Fruit fly (Drosophila melanogaster): ENCODE measurements around the gene yata.

DNA sequence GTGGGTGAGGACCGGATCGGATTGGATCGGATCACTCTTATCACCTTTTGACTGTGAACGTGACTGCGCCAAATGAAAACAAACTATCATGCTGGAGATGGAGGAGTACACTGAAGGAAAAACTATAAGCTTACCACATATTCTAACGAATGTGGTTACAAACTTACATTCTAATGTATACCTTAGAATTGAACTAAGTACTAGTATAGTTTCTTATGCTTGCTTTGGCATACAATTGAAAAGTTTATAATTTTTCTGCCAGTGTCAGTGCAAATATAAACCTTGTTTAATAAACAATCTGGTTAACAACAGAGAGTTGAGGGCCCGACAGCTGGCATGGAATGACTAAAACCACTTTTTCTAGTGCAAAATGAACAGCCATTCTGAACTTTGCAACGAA, 31.5 kb upstream of the yata start:
- no peak for TF ChIP-seq psq (optimal IDR thresholded peaks at IDR 0.05)
- no peak for TF ChIP-seq Myc (optimal IDR thresholded peaks at IDR 0.05)
- no peak for TF ChIP-seq h (optimal IDR thresholded peaks at IDR 0.05)
- TF ChIP-seq Sin3A (optimal IDR thresholded peaks at IDR 0.05), result no peak
